Worm (Caenorhabditis elegans) whole organism, mixed stage, embryonic: ENCODE measurements around the gene gst-5.

Experiments used
- M03D4.4 ChIP-seq: sonication (generic microtip); optimal IDR thresholded peaks from 2 replicates; lab custom pipeline; 2017; ENCODE audit warnings: mild to moderate bottlenecking, missing genetic modification characterization, missing compliant biosample characterization
- bed-3 ChIP-seq: fragments of 200-800 bp; sonication (Bioruptor generic); optimal IDR thresholded peaks from 3 replicates; lab custom pipeline; 2018; ENCODE audit warnings: mild to moderate bottlenecking, missing genetic modification characterization, moderate library complexity, missing compliant biosample characterization
- blmp-1 ChIP-seq: fragments of 150-350 bp; optimal IDR thresholded peaks from 2 replicates; lab custom pipeline; 2014; ENCODE audit warnings: missing biosample characterization, missing genetic modification characterization
- ceh-43 ChIP-seq: fragments of 200-800 bp; sonication (Bioruptor generic); optimal IDR thresholded peaks from 2 replicates; lab custom pipeline; 2018; ENCODE audit warnings: mild to moderate bottlenecking, missing genetic modification characterization, moderate library complexity, missing compliant biosample characterization
- ceh-83 ChIP-seq: fragments of 200-800 bp; sonication (Bioruptor generic); optimal IDR thresholded peaks from 2 replicates; lab custom pipeline; 2018; ENCODE audit warnings: mild to moderate bottlenecking, missing genetic modification characterization, missing compliant biosample characterization
- ces-1 ChIP-seq: fragments of 150-350 bp; optimal IDR thresholded peaks from 2 replicates; lab custom pipeline; 2014; ENCODE audit warnings: missing biosample characterization, missing genetic modification reagents, missing genetic modification characterization
- cnd-1 ChIP-seq: fragments of 200-800 bp; sonication (Bioruptor generic); optimal IDR thresholded peaks from 2 replicates; lab custom pipeline; 2018; ENCODE audit warnings: mild to moderate bottlenecking, missing genetic modification characterization, missing compliant biosample characterization
- drap-1 ChIP-seq: fragments of 200-800 bp; sonication (Bioruptor generic); optimal IDR thresholded peaks from 3 replicates; lab custom pipeline; 2018; ENCODE audit warnings: mild to moderate bottlenecking, missing genetic modification characterization, missing compliant biosample characterization
- elt-1 ChIP-seq: sonication (generic microtip); optimal IDR thresholded peaks from 2 replicates; lab custom pipeline; 2017; ENCODE audit warnings: missing genetic modification characterization, mild to moderate bottlenecking, missing compliant biosample characterization, antibody characterized with exemption, moderate library complexity, borderline replicate concordance; ENCODE audit not compliant: insufficient read depth
- elt-3 ChIP-seq: fragments of 150-350 bp; optimal IDR thresholded peaks from 2 replicates; lab custom pipeline; 2014; ENCODE audit warnings: missing biosample characterization, missing genetic modification characterization
- lin-13 ChIP-seq: fragments of 150-350 bp; optimal IDR thresholded peaks from 2 replicates; lab custom pipeline; 2014; ENCODE audit warnings: missing biosample characterization, missing genetic modification characterization
- lsy-2 ChIP-seq: fragments of 150-350 bp; optimal IDR thresholded peaks from 2 replicates; lab custom pipeline; 2014; ENCODE audit warnings: missing biosample characterization, missing genetic modification characterization
- mab-5 ChIP-seq: fragments of 150-350 bp; optimal IDR thresholded peaks from 2 replicates; lab custom pipeline; 2014; ENCODE audit warnings: missing biosample characterization, missing genetic modification characterization
- mls-2 ChIP-seq: sonication (generic microtip); optimal IDR thresholded peaks from 2 replicates; lab custom pipeline; 2016; ENCODE audit warnings: mild to moderate bottlenecking, missing genetic modification characterization, moderate library complexity, missing compliant biosample characterization
- nhr-12 ChIP-seq: fragments of 150-350 bp; optimal IDR thresholded peaks from 2 replicates; lab custom pipeline; 2014; ENCODE audit warnings: missing biosample characterization, missing genetic modification characterization
- nhr-2 ChIP-seq: fragments of 150-350 bp; optimal IDR thresholded peaks from 2 replicates; lab custom pipeline; 2014; ENCODE audit warnings: missing biosample characterization, missing genetic modification characterization
- nhr-237 ChIP-seq: fragments of 150-350 bp; optimal IDR thresholded peaks from 2 replicates; lab custom pipeline; 2014; ENCODE audit warnings: missing biosample characterization, missing genetic modification characterization
- nhr-28 ChIP-seq: fragments of 150-350 bp; optimal IDR thresholded peaks from 2 replicates; lab custom pipeline; 2014; ENCODE audit warnings: missing biosample characterization, missing genetic modification characterization
- pha-4 ChIP-seq: fragments of 150-350 bp; optimal IDR thresholded peaks from 2 replicates; lab custom pipeline; 2018; ENCODE audit warnings: missing biosample characterization, missing genetic modification reagents, missing genetic modification characterization
- sem-2 ChIP-seq: fragments of 200-800 bp; sonication (Bioruptor generic); optimal IDR thresholded peaks from 2 replicates; lab custom pipeline; 2018; ENCODE audit warnings: mild to moderate bottlenecking, missing genetic modification characterization, missing compliant biosample characterization
- tbx-8 ChIP-seq: fragments of 200-800 bp; sonication (Bioruptor generic); optimal IDR thresholded peaks from 2 replicates; lab custom pipeline; 2018; ENCODE audit warnings: mild to moderate bottlenecking, missing genetic modification characterization, moderate library complexity, missing compliant biosample characterization
- ztf-11 ChIP-seq: fragments of 150-350 bp; optimal IDR thresholded peaks from 2 replicates; lab custom pipeline; 2014; ENCODE audit warnings: missing biosample characterization, missing genetic modification characterization

gst-5 gene

ce11 chrII:10993607-10994229 is 43.6 kb downstream of the gst-5 start:
- TF ChIP-seq blmp-1 (no peak), ceh-83 (peak; percentile 2)

ce11 chrII:10995600-10995999 is 45.4 kb downstream of the gst-5 start:
- TF ChIP-seq elt-1 (tag; lab: Kevin White, UChicago) (no peak), lin-13 (tag; lab: Kevin White, UChicago) (no peak), M03D4.4 (tag; lab: Kevin White, UChicago) (no peak), mls-2 (tag; lab: Kevin White, UChicago) (no peak), lsy-2 (no peak), nhr-237 (no peak), sem-2 (GFP tag; lab: Kevin White, UChicago) (no peak), drap-1 (GFP tag; lab: Kevin White, UChicago) (no peak), nhr-12 (tag; lab: Kevin White, UChicago) (no peak), elt-3 (tag; lab: Kevin White, UChicago) (no peak), mab-5 (tag; lab: Kevin White, UChicago) (no peak), nhr-2 (tag; lab: Kevin White, UChicago) (no peak), ztf-11 (tag; lab: Kevin White, UChicago) (no peak), tbx-8 (no peak), cnd-1 (tag; lab: Kevin White, UChicago) (no peak), nhr-28 (tag; lab: Kevin White, UChicago) (no peak), ceh-83 (no peak), bed-3 (GFP tag; lab: Kevin White, UChicago) (no peak), ceh-43 (GFP tag; lab: Kevin White, UChicago) (no peak)

ce11 chrII:10999109-10999508 is 49.0 kb downstream of the gst-5 start:
- TF ChIP-seq ces-1 = peak; percentile 95
- no peak for TF ChIP-seq pha-4
- TF ChIP-seq cnd-1 (tag; lab: Kevin White, UChicago) = no peak
